Fruit fly (Drosophila melanogaster) whole organism, embryonic: ENCODE measurements around the gene mRpL49.

Experiments used
- ATbp ChIP-seq: fragments of 200-800 bp; sonication (Bioruptor generic); optimal IDR thresholded peaks from 2 replicates; lab custom pipeline; 2017; ENCODE audit warnings: missing biosample characterization, mild to moderate bottlenecking, missing genetic modification characterization, missing genetic modification reagents
- Atf6 ChIP-seq: fragments of 200-800 bp; sonication (Bioruptor generic); IDR thresholded peaks from 2 replicates; pipeline ENCODE4 v1.3.6; 2022; ENCODE audit warnings: missing biosample characterization, missing genetic modification characterization
- B-H2 ChIP-seq: fragments of 200-800 bp; sonication (Bioruptor generic); optimal IDR thresholded peaks from 2 replicates; lab custom pipeline; 2018; ENCODE audit warnings: missing biosample characterization, mild to moderate bottlenecking, missing genetic modification characterization
- CG11504 ChIP-seq: fragments of 200-800 bp; sonication (Bioruptor generic); optimal IDR thresholded peaks from 3 replicates; lab custom pipeline; 2019; ENCODE audit warnings: missing biosample characterization, mild to moderate bottlenecking, missing genetic modification characterization, moderate library complexity
- CG17328 ChIP-seq: fragments of 200-800 bp; sonication (Bioruptor generic); IDR thresholded peaks from 2 replicates; pipeline ENCODE4 v1.3.6; 2022; ENCODE audit warnings: missing biosample characterization, missing genetic modification characterization
- CG17802 ChIP-seq: fragments of 200-800 bp; sonication (Bioruptor generic); optimal IDR thresholded peaks from 2 replicates; lab custom pipeline; 2018; ENCODE audit warnings: missing biosample characterization, mild to moderate bottlenecking, missing genetic modification characterization, moderate library complexity
- CG1792 ChIP-seq: fragments of 200-800 bp; sonication (Bioruptor generic); optimal IDR thresholded peaks from 2 replicates; lab custom pipeline; 2016; ENCODE audit warnings: missing biosample characterization, missing genetic modification characterization
- CG3163 ChIP-seq: fragments of 200-800 bp; sonication (Bioruptor generic); optimal IDR thresholded peaks from 3 replicates; lab custom pipeline; 2016; ENCODE audit warnings: missing biosample characterization, missing genetic modification characterization
- CG4424 ChIP-seq: fragments of 200-800 bp; sonication (Bioruptor generic); optimal IDR thresholded peaks from 3 replicates; lab custom pipeline; 2016; ENCODE audit warnings: missing biosample characterization, missing genetic modification characterization
- CG4707 ChIP-seq: fragments of 200-800 bp; sonication (Bioruptor generic); optimal IDR thresholded peaks from 2 replicates; lab custom pipeline; 2018; ENCODE audit warnings: missing biosample characterization, mild to moderate bottlenecking, missing genetic modification characterization, moderate library complexity
- CG4854 ChIP-seq: fragments of 200-800 bp; sonication (Bioruptor generic); optimal IDR thresholded peaks from 2 replicates; lab custom pipeline; 2016; ENCODE audit warnings: missing biosample characterization, missing genetic modification characterization, inconsistent platforms
- CG5953 ChIP-seq: fragments of 200-800 bp; sonication (Bioruptor generic); IDR thresholded peaks from 2 replicates; pipeline ENCODE4 v1.3.6; 2022; ENCODE audit warnings: missing biosample characterization, missing genetic modification characterization
- CG6254 ChIP-seq: fragments of 200-800 bp; sonication (Bioruptor generic); optimal IDR thresholded peaks from 3 replicates; lab custom pipeline; 2017; ENCODE audit warnings: mild to moderate bottlenecking, missing biosample characterization, missing genetic modification reagents, missing genetic modification characterization
- CG8281 ChIP-seq: fragments of 200-800 bp; sonication (Bioruptor generic); optimal IDR thresholded peaks from 2 replicates; lab custom pipeline; 2018; ENCODE audit warnings: missing biosample characterization, mild to moderate bottlenecking, missing genetic modification characterization, moderate library complexity
- CG8478 ChIP-seq: fragments of >200 bp; optimal IDR thresholded peaks from 2 replicates; lab custom pipeline; 2018
- CG9817 ChIP-seq: fragments of 200-800 bp; sonication (Bioruptor generic); optimal IDR thresholded peaks from 2 replicates; lab custom pipeline; 2018; ENCODE audit warnings: missing biosample characterization, mild to moderate bottlenecking, missing genetic modification characterization, moderate library complexity
- Dip2 ChIP-seq: fragments of 200-800 bp; sonication (Bioruptor generic); IDR thresholded peaks from 2 replicates; pipeline ENCODE4 v1.3.6; 2022; ENCODE audit warnings: missing biosample characterization, missing genetic modification characterization
- Dref ChIP-seq: fragments of 200-800 bp; sonication (Bioruptor generic); IDR thresholded peaks from 2 replicates; pipeline ENCODE4 v1.3.6; 2022; ENCODE audit warnings: missing biosample characterization, missing genetic modification characterization
- GATAe ChIP-seq: fragments of 200-800 bp; sonication (Bioruptor generic); conservative IDR thresholded peaks from 2 replicates; pipeline ENCODE4 v1.3.6; 2022; ENCODE audit warnings: missing biosample characterization, missing genetic modification characterization
- HLH3B ChIP-seq: fragments of 200-800 bp; sonication (Bioruptor generic); IDR thresholded peaks from 2 replicates; pipeline ENCODE4 v1.3.6; 2022; ENCODE audit warnings: missing biosample characterization, missing genetic modification characterization
- Hsf ChIP-seq: fragments of 200-800 bp; sonication (Bioruptor generic); optimal IDR thresholded peaks from 3 replicates; lab custom pipeline; 2016; ENCODE audit warnings: missing biosample characterization, missing genetic modification characterization
- Mad ChIP-seq: fragments of 200-800 bp; sonication (Bioruptor generic); optimal IDR thresholded peaks from 2 replicates; lab custom pipeline; 2016; ENCODE audit warnings: missing biosample characterization, missing genetic modification characterization
- Med ChIP-seq: fragments of 200-800 bp; sonication (Bioruptor generic); peaks from one replicate; lab custom pipeline; 2016; ENCODE audit warnings: missing biosample characterization, missing genetic modification characterization, mild to moderate bottlenecking, inconsistent platforms, moderate library complexity
- Myb ChIP-seq: fragments of 200-800 bp; sonication (Bioruptor generic); optimal IDR thresholded peaks from 2 replicates; lab custom pipeline; 2016; ENCODE audit warnings: missing biosample characterization, missing genetic modification characterization
- Nf-YA ChIP-seq: fragments of 200-800 bp; sonication (Bioruptor generic); IDR thresholded peaks from 2 replicates; pipeline ENCODE4 v1.3.6; 2022; ENCODE audit warnings: missing biosample characterization, missing genetic modification characterization
- Nf-YC ChIP-seq: fragments of 200-800 bp; optimal IDR thresholded peaks from 3 replicates; lab custom pipeline; 2019; ENCODE audit warnings: missing biosample characterization, mild to moderate bottlenecking, missing genetic modification characterization, moderate library complexity
- Opbp ChIP-seq: fragments of 200-800 bp; sonication (Bioruptor generic); IDR thresholded peaks from 3 replicates; pipeline ENCODE4 v1.3.6; 2022; ENCODE audit warnings: missing biosample characterization, missing genetic modification characterization; ENCODE audit not compliant: partially characterized antibody
- Tbp ChIP-seq: fragments of >200 bp; optimal IDR thresholded peaks from 2 replicates; lab custom pipeline; 2018; ENCODE audit warnings: missing biosample characterization, missing genetic modification characterization
- Trl ChIP-seq, 3 experiments: fragments of >200 bp in 2 of 3; fragments of 200-800 bp in 1 of 3; sonication (Bioruptor generic) in 1 of 3; optimal IDR thresholded peaks; 2 replicates in 1 of 3; 3 replicates in 2 of 3; lab custom pipeline; 2016 to 2017; ENCODE audit warnings: missing biosample characterization in 1 of 3, missing genetic modification characterization in 1 of 3
- YL-1 ChIP-seq: fragments of 200-800 bp; sonication (Bioruptor generic); optimal IDR thresholded peaks from 3 replicates; lab custom pipeline; 2017; ENCODE audit warnings: missing biosample characterization, mild to moderate bottlenecking, missing genetic modification characterization
- btn ChIP-seq: fragments of 200-800 bp; sonication (Bioruptor generic); optimal IDR thresholded peaks from 2 replicates; lab custom pipeline; 2016; ENCODE audit warnings: missing biosample characterization, missing genetic modification characterization
- cato ChIP-seq: fragments of 200-800 bp; sonication (Bioruptor generic); optimal IDR thresholded peaks from 2 replicates; lab custom pipeline; 2016; ENCODE audit warnings: missing biosample characterization, missing genetic modification characterization, borderline replicate concordance
- chinmo ChIP-seq: fragments of 200-800 bp; sonication (Bioruptor generic); IDR thresholded peaks from 4 replicates; pipeline ENCODE4 v1.3.6; 2022; ENCODE audit warnings: missing biosample characterization, missing genetic modification characterization; ENCODE audit not compliant: partially characterized antibody
- chm ChIP-seq: fragments of 200-800 bp; sonication (Bioruptor generic); IDR thresholded peaks from 2 replicates; pipeline ENCODE4 v1.3.6; 2022; ENCODE audit warnings: missing biosample characterization, missing genetic modification characterization
- crp ChIP-seq, 2 experiments: fragments of 200-800 bp; sonication (Bioruptor generic); optimal IDR thresholded peaks; 2 replicates in 1 of 2; 3 replicates in 1 of 2; lab custom pipeline; 2017; ENCODE audit warnings: missing biosample characterization in 2 of 2, missing genetic modification characterization in 2 of 2, mild to moderate bottlenecking in 1 of 2, moderate library complexity in 1 of 2
- dm ChIP-seq: fragments of 200-800 bp; sonication (Bioruptor generic); optimal IDR thresholded peaks from 3 replicates; lab custom pipeline; 2016; ENCODE audit warnings: missing biosample characterization, missing genetic modification characterization
- ftz-f1 ChIP-seq: fragments of 200-800 bp; sonication (Bioruptor generic); optimal IDR thresholded peaks from 2 replicates; lab custom pipeline; 2016; ENCODE audit warnings: missing biosample characterization, missing genetic modification characterization
- gro ChIP-seq: fragments of 200-800 bp; sonication (Bioruptor generic); optimal IDR thresholded peaks from 2 replicates; lab custom pipeline; 2016; ENCODE audit warnings: missing biosample characterization, missing genetic modification characterization
- inv ChIP-seq: fragments of 200-800 bp; sonication (Bioruptor generic); IDR thresholded peaks from 2 replicates; pipeline ENCODE4 v1.3.6; 2022; ENCODE audit warnings: missing biosample characterization, missing genetic modification characterization; ENCODE audit not compliant: partially characterized antibody
- row ChIP-seq: fragments of 200-800 bp; sonication (Bioruptor generic); IDR thresholded peaks from 3 replicates; pipeline ENCODE4 v1.3.6; 2022; ENCODE audit warnings: missing biosample characterization, missing genetic modification characterization
- schlank ChIP-seq: fragments of 200-800 bp; sonication (Bioruptor generic); optimal IDR thresholded peaks from 2 replicates; lab custom pipeline; 2018; ENCODE audit warnings: missing biosample characterization, mild to moderate bottlenecking, missing genetic modification characterization
- sd ChIP-seq: fragments of 200-800 bp; sonication (Bioruptor generic); optimal IDR thresholded peaks from 3 replicates; lab custom pipeline; 2018; ENCODE audit warnings: missing biosample characterization, mild to moderate bottlenecking, missing genetic modification characterization, moderate library complexity
- seq ChIP-seq: fragments of 200-800 bp; sonication (Bioruptor generic); IDR thresholded peaks from 2 replicates; pipeline ENCODE4 v1.3.6; 2022; ENCODE audit warnings: missing biosample characterization, missing genetic modification characterization
- sna ChIP-seq: fragments of 200-800 bp; sonication (Bioruptor generic); IDR thresholded peaks from 2 replicates; pipeline ENCODE4 v1.3.6; 2022; ENCODE audit warnings: missing biosample characterization, missing genetic modification characterization; ENCODE audit not compliant: partially characterized antibody
- sug ChIP-seq: fragments of 200-800 bp; optimal IDR thresholded peaks from 2 replicates; lab custom pipeline; 2019; ENCODE audit warnings: missing biosample characterization, mild to moderate bottlenecking, missing genetic modification characterization, moderate library complexity
- toy ChIP-seq: fragments of 200-800 bp; sonication (Bioruptor generic); IDR thresholded peaks from 2 replicates; pipeline ENCODE4 v1.3.6; 2022; ENCODE audit warnings: missing biosample characterization, missing genetic modification characterization
- unc-4 ChIP-seq: fragments of 200-800 bp; sonication (Bioruptor generic); IDR thresholded peaks from 2 replicates; pipeline ENCODE4 v1.3.6; 2022; ENCODE audit warnings: missing biosample characterization, missing genetic modification characterization; ENCODE audit not compliant: partially characterized antibody

The mRpL49 gene

dm6 chrX:12900718-12901442 is 6.0 kb upstream of the mRpL49 start, which contains the start of gene Coq8 (continued):
- TF ChIP-seq crp (GFP tag; optimal IDR thresholded peaks at IDR 0.05; lab: Kevin White, UChicago) (peak; percentile 14 to 88), toy (GFP tag; lab: Robert Waterston, UW) (no peak)
- TF ChIP-seq, all 482 proteins: peak for 30

- TF ChIP-seq CG5953 (GFP tag; lab: Robert Waterston, UW) (no peak), CG9817 (tag; lab: Kevin White, UChicago) (no peak), Dip2 (GFP tag; lab: Robert Waterston, UW) (no peak), CG6254 (GFP tag; lab: Kevin White, UChicago) (no peak), CG1792 (GFP tag; lab: Kevin White, UChicago) (no peak), sd (peak; percentile 34), GATAe (GFP tag; lab: Robert Waterston, UW) (no peak), chinmo (0 out of 4 replicates have a peak, but pooled peaks have one; percentile 54), row (GFP tag; lab: Robert Waterston, UW) (0 out of 3 replicates have a peak, but pooled peaks have one; percentile 12), CG17328 (no peak), sug (peak; percentile 9), btn (GFP tag; lab: Kevin White, UChicago) (no peak), gro (GFP tag; lab: Kevin White, UChicago) (no peak), CG4424 (GFP tag; lab: Kevin White, UChicago) (no peak), HLH3B (GFP tag; lab: Robert Waterston, UW) (no peak), seq (GFP tag; lab: Robert Waterston, UW) (no peak), CG11504 (no peak), Opbp (GFP tag; lab: Robert Waterston, UW) (peak; percentile 20; the same call in 1 of the 3 replicates), CG4707 (GFP tag; lab: Kevin White, UChicago) (no peak), chm (GFP tag; lab: Robert Waterston, UW) (no peak), CG4854 (no peak), YL-1 (peak; percentile 72), Trl (optimal IDR thresholded peaks at IDR 0.05; lab: Kevin White, UChicago) (no peak), Trl (GFP tag; optimal IDR thresholded peaks at IDR 0.05; lab: Kevin White, UChicago) (no peak), Tbp (no peak), ATbp (no peak), Nf-YA (GFP tag; lab: Robert Waterston, UW) (no peak), Nf-YC (no peak), cato (GFP tag; lab: Kevin White, UChicago) (no peak), Myb (GFP tag; lab: Kevin White, UChicago) (peak; percentile 44), ftz-f1 (GFP tag; lab: Kevin White, UChicago) (no peak), Mad (no peak), Hsf (GFP tag; lab: Kevin White, UChicago) (no peak), Med (GFP tag; lab: Kevin White, UChicago) (peak; percentile 48), CG3163 (GFP tag; lab: Kevin White, UChicago) (no peak), schlank (tag; lab: Kevin White, UChicago) (no peak), Dref (GFP tag; lab: Robert Waterston, UW) (peak; percentile 73), unc-4 (GFP tag; lab: Robert Waterston, UW) (peak; percentile 70; the same call in 1 of the 2 replicates), Atf6 (GFP tag; lab: Robert Waterston, UW) (no peak), CG8478 (lab: Kevin White, UChicago) (peak; percentile 88), B-H2 (GFP tag; lab: Kevin White, UChicago) (no peak), inv (GFP tag; lab: Robert Waterston, UW) (0 out of 2 replicates have a peak, but pooled peaks have one; percentile 28), sna (GFP tag; lab: Robert Waterston, UW) (0 out of 2 replicates have a peak, but pooled peaks have one; percentile 36), dm (GFP tag; lab: Kevin White, UChicago) (peak; percentile 73), CG8281 (tag; lab: Kevin White, UChicago) (no peak), CG17802 (tag; lab: Kevin White, UChicago) (no peak)
Measured at dm6 chrX:12903099-12903616, 3.7 kb upstream of the mRpL49 start, which contains the start of gene Flad1. Flad1 (minus strand) TSS chrX:12903516.
